Fruit fly (Drosophila melanogaster): Measurements from ENCODE around the gene VhaPPA1-1.

The VhaPPA1-1 gene

dm6 chr3R:14917927-14918829, 14.3 kb upstream of the VhaPPA1-1 start, which contains the start of gene Sdr (continued):
- TF ChIP-seq MTF-1 (GFP tag; optimal IDR thresholded peaks at IDR 0.05; ENCODE audit: borderline replicate concordance) (no peak), sens (GFP tag) (no peak), Oli (tag; optimal IDR thresholded peaks at IDR 0.05) (peak; percentile 0), CG10543 (GFP tag; optimal IDR thresholded peaks at IDR 0.05) (peak; percentile 40), Gsc (GFP tag; IDR thresholded peaks at IDR 0.05) (no peak), CoRest (tag; optimal IDR thresholded peaks at IDR 0.05) (no peak), CG2712 (tag; optimal IDR thresholded peaks at IDR 0.05) (no peak), CG12769 (tag; optimal IDR thresholded peaks at IDR 0.05) (no peak)

- TF ChIP-seq CG9215 (GFP tag; IDR thresholded peaks at IDR 0.05) (no peak), Blimp-1 (GFP tag; optimal IDR thresholded peaks at IDR 0.05) (peak; percentile 22), Dp (GFP tag; optimal IDR thresholded peaks at IDR 0.05) (no peak), fu2 (GFP tag; optimal IDR thresholded peaks at IDR 0.05) (no peak), CHES-1-like (GFP tag; optimal IDR thresholded peaks at IDR 0.05) (no peak), Mrtf (GFP tag; IDR thresholded peaks at IDR 0.05) (0 out of 3 replicates have a peak, but pooled peaks have one; percentile 11), CG15514 (GFP tag; optimal IDR thresholded peaks at IDR 0.05) (no peak), Hmr (GFP tag; optimal IDR thresholded peaks at IDR 0.05) (peak; percentile 12), Sox100B (GFP tag; optimal IDR thresholded peaks at IDR 0.05) (peak; percentile 11), bigmax (GFP tag; optimal IDR thresholded peaks at IDR 0.05) (no peak), CG15011 (GFP tag; optimal IDR thresholded peaks at IDR 0.05) (peak; percentile 39), chif (GFP tag; optimal IDR thresholded peaks at IDR 0.05) (peak in 1 of 2 experiments; percentile 4), CG2129 (GFP tag; IDR thresholded peaks at IDR 0.05; ENCODE audit: partially characterized antibody) (no peak), CG18599 (GFP tag; optimal IDR thresholded peaks at IDR 0.05) (peak; percentile 79), CG2678 (tag; optimal IDR thresholded peaks at IDR 0.05) (peak; percentile 39), CG9437 (GFP tag; optimal IDR thresholded peaks at IDR 0.05) (no peak), CG32532 (GFP tag; IDR thresholded peaks at IDR 0.05) (peak; percentile 39; the same call in 1 of the 2 replicates), CG7372 (GFP tag; IDR thresholded peaks at IDR 0.05) (0 out of 2 replicates have a peak, but pooled peaks have one; percentile 8), dmrt99B (tag; optimal IDR thresholded peaks at IDR 0.05) (peak; percentile 20), caup (GFP tag; optimal IDR thresholded peaks at IDR 0.05; ENCODE audit: severe bottlenecking) (peak; percentile 22), CG18764 (GFP tag; optimal IDR thresholded peaks at IDR 0.05) (no peak), dysf (GFP tag; IDR thresholded peaks at IDR 0.05) (0 out of 3 replicates have a peak, but pooled peaks have one; percentile 16), CG7357 (GFP tag; IDR thresholded peaks at IDR 0.05) (no peak), BtbVII (GFP tag; optimal IDR thresholded peaks at IDR 0.05) (peak; percentile 2), Hr51 (GFP tag; optimal IDR thresholded peaks at IDR 0.05) (peak in 1 of 2 experiments; percentile 6), slbo (GFP tag; IDR thresholded peaks at IDR 0.05) (peak; percentile 38; the same call in 1 of the 2 replicates), scrt (GFP tag; optimal IDR thresholded peaks at IDR 0.05) (peak; percentile 28), gem (tag; optimal IDR thresholded peaks at IDR 0.05) (peak; percentile 0), tll (GFP tag; optimal IDR thresholded peaks at IDR 0.05) (no peak), pan (optimal IDR thresholded peaks at IDR 0.05) (no peak), pan (GFP tag; optimal IDR thresholded peaks at IDR 0.05 in 1 of 2, IDR thresholded peaks at IDR 0.05 in 1 of 2) (peak in 1 of 2 experiments; percentile 21), Meics (GFP tag; optimal IDR thresholded peaks at IDR 0.05) (peak; percentile 32), Ada2b (GFP tag; IDR thresholded peaks at IDR 0.05) (0 out of 2 replicates have a peak, but pooled peaks have one; percentile 30), CG10462 (GFP tag; optimal IDR thresholded peaks at IDR 0.05) (no peak), bab2 (GFP tag; optimal IDR thresholded peaks at IDR 0.05) (no peak), Fer3 (tag; optimal IDR thresholded peaks at IDR 0.05) (peak; percentile 40), CG10147 (GFP tag; optimal IDR thresholded peaks at IDR 0.05) (peak; percentile 47)
These were observed 8.7 kb upstream of the VhaPPA1-1 start for dm6 chr3R:14912449-14912987.

All from whole organism, embryonic.